Worm (Caenorhabditis elegans) whole organism, early embryonic: Measurements from ENCODE around the gene Y42G9A.1.

Source experiments
- ama-1 ChIP-seq: fragments of 150-350 bp; optimal IDR thresholded peaks from 2 replicates; lab custom pipeline; 2014
- flt-1 ChIP-seq: fragments of 200-800 bp; sonication (Bioruptor generic); IDR thresholded peaks from 2 replicates; pipeline ENCODE4 v1.3.6; 2022; ENCODE audit warnings: missing genetic modification characterization, missing compliant biosample characterization
- hmbx-1 ChIP-seq: sonication (generic microtip); optimal IDR thresholded peaks from 2 replicates; lab custom pipeline; 2016; ENCODE audit warnings: mild to moderate bottlenecking, missing genetic modification characterization, missing compliant biosample characterization
- pes-1 ChIP-seq: fragments of 200-800 bp; sonication (Bioruptor generic); IDR thresholded peaks from 2 replicates; pipeline ENCODE4 v1.3.6; 2022; ENCODE audit warnings: missing genetic modification reagents, missing genetic modification characterization, missing compliant biosample characterization
- tbx-11 ChIP-seq: fragments of 200-800 bp; sonication (Bioruptor generic); IDR thresholded peaks from 2 replicates; pipeline ENCODE4 v1.3.6; 2022; ENCODE audit warnings: missing genetic modification characterization, missing compliant biosample characterization
- tbx-37 ChIP-seq: fragments of 200-800 bp; sonication (Bioruptor generic); conservative IDR thresholded peaks from 2 replicates; pipeline ENCODE4 v1.3.6; 2022; ENCODE audit warnings: missing genetic modification reagents, missing genetic modification characterization, missing compliant biosample characterization
- tra-4 ChIP-seq: sonication (generic microtip); optimal IDR thresholded peaks from 2 replicates; lab custom pipeline; 2017; ENCODE audit warnings: missing genetic modification characterization, missing compliant biosample characterization

ce11 chrIII:6120990-6121389 is 28.8 kb upstream of the Y42G9A.1 start:
- no peak for TF ChIP-seq ama-1 (lab: Kevin White, UChicago)
- no peak for TF ChIP-seq pes-1
- TF ChIP-seq hmbx-1, result no peak
- no peak for TF ChIP-seq flt-1 (GFP tag; lab: Robert Waterston, UW)
- no peak for TF ChIP-seq tbx-11 (GFP tag; lab: Robert Waterston, UW)
- no peak for TF ChIP-seq tra-4
- no peak for TF ChIP-seq tbx-37 (GFP tag; lab: Robert Waterston, UW)
